Worm (Caenorhabditis elegans) whole organism, early embryonic: ENCODE data around the gene dylt-2.

Experiments used
- B0310.2 ChIP-seq: sonication (generic microtip); optimal IDR thresholded peaks from 2 replicates; lab custom pipeline; 2016; ENCODE audit warnings: mild to moderate bottlenecking, missing genetic modification characterization, missing compliant biosample characterization
- F13C5.2 ChIP-seq: sonication (generic microtip); optimal IDR thresholded peaks from 2 replicates; lab custom pipeline; 2017; ENCODE audit warnings: mild to moderate bottlenecking, missing genetic modification characterization, inconsistent platforms, missing compliant biosample characterization
- aly-1 ChIP-seq: sonication (generic microtip); optimal IDR thresholded peaks from 2 replicates; lab custom pipeline; 2016; ENCODE audit warnings: missing genetic modification characterization, missing compliant biosample characterization
- ama-1 ChIP-seq: fragments of 150-350 bp; optimal IDR thresholded peaks from 2 replicates; lab custom pipeline; 2014
- ceh-13 ChIP-seq: fragments of 200-800 bp; sonication (Bioruptor generic); optimal IDR thresholded peaks from 2 replicates; lab custom pipeline; 2018; ENCODE audit warnings: mild to moderate bottlenecking, missing genetic modification characterization, missing compliant biosample characterization
- ceh-36 ChIP-seq: sonication (generic microtip); optimal IDR thresholded peaks from 2 replicates; lab custom pipeline; 2016; ENCODE audit warnings: missing genetic modification characterization, inconsistent platforms, missing compliant biosample characterization
- ets-7 ChIP-seq: sonication (generic microtip); optimal IDR thresholded peaks from 2 replicates; lab custom pipeline; 2016; ENCODE audit warnings: missing genotype, missing genetic modification characterization, missing compliant biosample characterization
- flt-1 ChIP-seq: fragments of 200-800 bp; sonication (Bioruptor generic); IDR thresholded peaks from 2 replicates; pipeline ENCODE4 v1.3.6; 2022; ENCODE audit warnings: missing genetic modification characterization, missing compliant biosample characterization
- hmbx-1 ChIP-seq: sonication (generic microtip); optimal IDR thresholded peaks from 2 replicates; lab custom pipeline; 2016; ENCODE audit warnings: mild to moderate bottlenecking, missing genetic modification characterization, missing compliant biosample characterization
- hmg-4 ChIP-seq: fragments of 200-800 bp; sonication (Bioruptor generic); optimal IDR thresholded peaks from 2 replicates; lab custom pipeline; 2018; ENCODE audit warnings: mild to moderate bottlenecking, missing genetic modification characterization, missing compliant biosample characterization
- hnd-1 ChIP-seq: sonication (generic microtip); optimal IDR thresholded peaks from 2 replicates; lab custom pipeline; 2016; ENCODE audit warnings: missing genetic modification characterization, missing compliant biosample characterization
- pes-1 ChIP-seq: fragments of 200-800 bp; sonication (Bioruptor generic); IDR thresholded peaks from 2 replicates; pipeline ENCODE4 v1.3.6; 2022; ENCODE audit warnings: missing genetic modification reagents, missing genetic modification characterization, missing compliant biosample characterization
- scrt-1 ChIP-seq: fragments of 200-800 bp; sonication (Bioruptor generic); IDR thresholded peaks from 2 replicates; pipeline ENCODE4 v1.3.6; 2022; ENCODE audit warnings: missing genetic modification characterization, missing compliant biosample characterization
- sea-1 ChIP-seq: fragments of 200-800 bp; sonication (Bioruptor generic); conservative IDR thresholded peaks from 2 replicates; pipeline ENCODE4 v1.3.6; 2022; ENCODE audit warnings: missing genetic modification characterization, missing compliant biosample characterization
- tbx-11 ChIP-seq: fragments of 200-800 bp; sonication (Bioruptor generic); IDR thresholded peaks from 2 replicates; pipeline ENCODE4 v1.3.6; 2022; ENCODE audit warnings: missing genetic modification characterization, missing compliant biosample characterization
- tbx-37 ChIP-seq: fragments of 200-800 bp; sonication (Bioruptor generic); conservative IDR thresholded peaks from 2 replicates; pipeline ENCODE4 v1.3.6; 2022; ENCODE audit warnings: missing genetic modification reagents, missing genetic modification characterization, missing compliant biosample characterization
- tra-4 ChIP-seq: sonication (generic microtip); optimal IDR thresholded peaks from 2 replicates; lab custom pipeline; 2017; ENCODE audit warnings: missing genetic modification characterization, missing compliant biosample characterization

dylt-2 gene

DNA sequence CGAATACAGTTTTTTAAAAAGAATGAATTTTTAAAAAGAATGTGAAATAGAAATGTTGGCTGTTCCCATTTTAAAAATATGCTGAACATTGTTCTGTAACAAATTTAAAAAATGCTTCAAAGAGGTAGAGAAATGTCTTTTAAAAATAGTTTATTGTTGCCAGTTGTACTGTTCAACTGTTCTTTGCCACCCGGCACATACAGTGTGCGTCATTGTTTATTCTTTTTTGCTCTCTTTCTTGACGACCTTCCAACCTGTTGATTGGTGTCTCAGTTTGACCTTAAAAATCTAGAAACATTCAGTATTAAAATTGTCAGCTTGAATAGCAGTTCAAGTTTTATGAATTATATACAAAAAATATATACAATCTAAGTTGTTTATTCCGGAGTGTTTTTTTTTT lies 8.3 kb downstream of the dylt-2 start:
- TF ChIP-seq sea-1: no peak
- no peak for TF ChIP-seq tbx-37
- TF ChIP-seq hmbx-1 (tag; lab: Kevin White, UChicago): no peak
- no peak for TF ChIP-seq pes-1
- TF ChIP-seq F13C5.2 (tag; lab: Kevin White, UChicago): no peak
- TF ChIP-seq ceh-13: no peak
- no peak for TF ChIP-seq B0310.2 (tag; lab: Kevin White, UChicago)
- no peak for TF ChIP-seq hnd-1 (tag; lab: Kevin White, UChicago)
- TF ChIP-seq tra-4 (tag; lab: Kevin White, UChicago): no peak
- TF ChIP-seq tbx-11 (GFP tag; lab: Robert Waterston, UW): no peak
- TF ChIP-seq aly-1 (tag; lab: Kevin White, UChicago): no peak
- no peak for TF ChIP-seq flt-1 (GFP tag; lab: Robert Waterston, UW)
- no peak for TF ChIP-seq ama-1 (lab: Kevin White, UChicago)
- no peak for TF ChIP-seq hmg-4 (GFP tag; lab: Kevin White, UChicago)

DNA sequence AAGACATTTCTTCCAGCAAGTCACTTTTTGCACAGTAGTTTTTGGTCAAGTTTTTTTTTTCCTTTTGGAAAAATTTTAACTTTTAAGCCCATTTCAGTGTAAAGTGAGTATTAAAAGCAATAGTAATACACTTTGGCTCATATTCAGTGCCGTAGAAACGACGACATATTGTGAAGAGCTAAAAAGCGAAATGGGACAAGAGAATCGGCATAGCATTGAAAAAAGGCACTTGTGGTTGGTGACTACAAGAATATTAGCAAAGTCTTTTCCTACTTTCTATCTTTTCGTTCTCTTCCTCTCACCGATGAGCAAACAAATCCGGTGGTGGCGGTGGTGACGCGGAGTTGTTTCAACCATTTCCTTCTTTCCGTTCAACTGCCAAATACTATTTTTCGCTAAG lies 9.1 kb downstream of the dylt-2 start, which contains the start of gene acs-22:
TSS of gene acs-22 (plus strand) at position 301 of the 400 bp plus-strand sequence.
- no peak for TF ChIP-seq hmbx-1 (tag; lab: Kevin White, UChicago)
- no peak for TF ChIP-seq flt-1 (GFP tag; lab: Robert Waterston, UW)
- no peak for TF ChIP-seq scrt-1 (GFP tag; lab: Robert Waterston, UW)
- TF ChIP-seq tbx-11 (GFP tag; lab: Robert Waterston, UW): no peak
- no peak for TF ChIP-seq ceh-36 (tag; lab: Kevin White, UChicago)
- no peak for TF ChIP-seq B0310.2 (tag; lab: Kevin White, UChicago)
- TF ChIP-seq sea-1: no peak
- no peak for TF ChIP-seq ceh-13
- no peak for TF ChIP-seq hnd-1 (tag; lab: Kevin White, UChicago)
- TF ChIP-seq tra-4 (tag; lab: Kevin White, UChicago): no peak
- no peak for TF ChIP-seq ama-1 (lab: Kevin White, UChicago)
- TF ChIP-seq pes-1: no peak
- TF ChIP-seq hmg-4 (GFP tag; lab: Kevin White, UChicago): no peak
- TF ChIP-seq aly-1 (tag; lab: Kevin White, UChicago): no peak
- TF ChIP-seq ets-7: no peak
- TF ChIP-seq F13C5.2 (tag; lab: Kevin White, UChicago): no peak
- TF ChIP-seq tbx-37: no peak

DNA sequence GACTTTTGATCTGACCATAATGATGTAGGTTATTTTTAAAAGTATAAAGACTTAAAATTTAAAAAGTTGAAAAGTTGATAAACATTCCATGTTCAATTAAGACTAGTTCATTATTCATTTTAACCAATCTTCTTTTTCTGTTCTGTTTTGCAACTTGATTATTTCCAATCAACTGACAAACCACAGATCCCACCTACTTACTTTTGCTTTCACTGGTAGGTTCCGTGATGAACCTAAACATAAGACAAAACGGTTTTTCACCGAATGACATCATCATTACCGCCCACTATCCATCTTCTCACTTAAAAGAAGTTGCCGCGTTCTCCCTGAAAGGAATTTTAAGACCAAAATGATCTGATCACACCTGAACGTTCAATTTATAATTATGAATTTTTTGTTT lies 10.3 kb downstream of the dylt-2 start:
- TF ChIP-seq hnd-1 (tag; lab: Kevin White, UChicago) (no peak), aly-1 (tag; lab: Kevin White, UChicago) (no peak)

DNA sequence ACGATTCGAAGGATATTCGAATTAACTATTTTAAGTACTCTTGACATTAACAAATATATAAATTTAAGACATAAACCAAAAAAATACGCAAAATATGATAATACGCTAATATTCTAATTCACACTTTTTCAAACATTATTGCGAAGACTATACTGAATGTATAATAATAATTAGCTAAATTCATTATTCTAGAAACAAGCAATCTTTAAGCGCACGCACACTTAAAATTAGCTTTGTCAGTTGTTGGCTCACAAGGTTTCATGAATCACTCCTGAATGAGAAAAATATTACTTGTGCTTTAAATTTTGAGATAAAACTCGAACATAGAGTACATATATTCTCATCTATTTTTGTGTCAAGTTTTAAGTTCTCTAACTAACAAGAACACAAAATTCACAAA lies 13.1 kb downstream of the dylt-2 start:
- TF ChIP-seq sea-1: no peak
- no peak for TF ChIP-seq ceh-36 (tag; lab: Kevin White, UChicago)
- TF ChIP-seq ceh-13: no peak
- no peak for TF ChIP-seq tbx-11 (GFP tag; lab: Robert Waterston, UW)
- no peak for TF ChIP-seq hnd-1 (tag; lab: Kevin White, UChicago)
- no peak for TF ChIP-seq tbx-37
- TF ChIP-seq hmbx-1 (tag; lab: Kevin White, UChicago): no peak
- no peak for TF ChIP-seq ets-7
- TF ChIP-seq scrt-1 (GFP tag; lab: Robert Waterston, UW): no peak
- TF ChIP-seq flt-1 (GFP tag; lab: Robert Waterston, UW): no peak
- no peak for TF ChIP-seq aly-1 (tag; lab: Kevin White, UChicago)
- TF ChIP-seq ama-1 (lab: Kevin White, UChicago): no peak
- no peak for TF ChIP-seq B0310.2 (tag; lab: Kevin White, UChicago)
- TF ChIP-seq tra-4 (tag; lab: Kevin White, UChicago): no peak
- TF ChIP-seq pes-1: no peak
- TF ChIP-seq hmg-4 (GFP tag; lab: Kevin White, UChicago): no peak

DNA sequence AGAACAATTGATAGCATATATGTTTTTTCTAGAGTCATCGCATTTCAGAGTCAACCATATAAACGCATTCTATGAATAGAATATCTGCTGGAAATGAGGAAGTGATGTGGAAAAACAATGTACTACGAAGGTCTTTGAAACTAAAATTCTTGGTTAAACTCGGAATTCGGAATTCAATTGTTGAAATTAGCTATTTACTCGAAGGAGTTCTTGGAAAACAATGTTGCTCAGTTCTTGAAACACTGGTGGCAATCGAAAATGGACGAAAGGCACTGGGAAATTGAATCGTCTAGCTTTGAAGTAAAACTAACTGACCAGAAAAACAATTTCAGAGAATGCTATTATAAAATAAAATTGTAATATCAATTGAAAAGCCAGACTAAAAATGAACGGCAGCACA lies 13.6 kb downstream of the dylt-2 start:
- TF ChIP-seq tbx-11 (GFP tag; lab: Robert Waterston, UW) (no peak), B0310.2 (tag; lab: Kevin White, UChicago) (no peak), ceh-36 (tag; lab: Kevin White, UChicago) (no peak)

DNA sequence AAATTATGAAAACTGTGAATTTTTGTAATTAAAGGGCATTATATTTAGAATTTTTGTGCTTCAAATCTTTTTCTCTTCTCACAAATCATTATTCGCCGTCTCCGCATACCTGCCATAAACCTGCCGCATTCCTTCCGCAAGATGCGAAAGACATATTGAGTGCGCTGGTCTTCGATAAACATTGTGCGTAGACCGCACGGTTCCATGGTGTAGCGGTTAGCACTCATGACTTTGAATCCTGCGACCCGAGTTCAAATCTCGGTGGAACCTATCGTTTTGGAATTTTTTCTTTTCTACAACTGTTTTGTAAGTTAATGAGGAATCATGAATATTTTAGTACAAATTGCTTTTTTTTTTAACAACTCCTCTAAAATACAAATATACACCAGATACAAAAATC lies 14.5 kb downstream of the dylt-2 start:
- no peak for TF ChIP-seq ets-7
- TF ChIP-seq sea-1: no peak
- no peak for TF ChIP-seq hmg-4 (GFP tag; lab: Kevin White, UChicago)
- no peak for TF ChIP-seq ceh-36 (tag; lab: Kevin White, UChicago)
- peak; percentile 35 for TF ChIP-seq B0310.2 (tag; lab: Kevin White, UChicago)
- TF ChIP-seq flt-1 (GFP tag; lab: Robert Waterston, UW): peak; percentile 58
- TF ChIP-seq hnd-1 (tag; lab: Kevin White, UChicago): peak; percentile 4
- peak; percentile 51; the same call in 1 of the 2 replicates for TF ChIP-seq tbx-11 (GFP tag; lab: Robert Waterston, UW)
- TF ChIP-seq pes-1: peak; percentile 79
- no peak for TF ChIP-seq tra-4 (tag; lab: Kevin White, UChicago)
- no peak for TF ChIP-seq aly-1 (tag; lab: Kevin White, UChicago)
- peak; percentile 30 for TF ChIP-seq F13C5.2 (tag; lab: Kevin White, UChicago)
- no peak for TF ChIP-seq ama-1 (lab: Kevin White, UChicago)
- TF ChIP-seq ceh-13: no peak
- TF ChIP-seq scrt-1 (GFP tag; lab: Robert Waterston, UW): no peak; the same call in 1 of the 2 replicates
- peak; percentile 65 for TF ChIP-seq tbx-37
- TF ChIP-seq hmbx-1 (tag; lab: Kevin White, UChicago): peak; percentile 18

DNA sequence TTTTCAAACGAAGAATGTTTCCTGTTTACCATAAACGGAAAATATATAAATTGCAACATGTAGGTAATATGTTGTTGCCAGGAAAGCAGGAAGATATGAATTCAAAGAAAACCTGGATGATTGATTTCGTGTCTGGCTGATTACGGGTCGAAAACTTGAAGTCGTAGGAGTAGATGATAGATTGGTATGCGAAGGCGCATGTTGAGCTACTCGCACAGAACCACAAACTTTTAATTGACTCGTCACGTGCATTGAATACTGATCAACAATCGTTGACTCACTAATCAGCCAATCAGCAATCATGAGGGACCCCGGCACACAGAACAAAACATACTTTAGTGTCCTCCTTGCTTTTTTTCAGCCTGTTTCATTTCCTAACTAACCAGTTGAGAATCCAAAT lies 18.7 kb downstream of the dylt-2 start:
- TF ChIP-seq tbx-11 (GFP tag; lab: Robert Waterston, UW): no peak
- TF ChIP-seq hmg-4 (GFP tag; lab: Kevin White, UChicago): no peak
- no peak for TF ChIP-seq ceh-36 (tag; lab: Kevin White, UChicago)
- no peak for TF ChIP-seq sea-1
- no peak for TF ChIP-seq tra-4 (tag; lab: Kevin White, UChicago)
- TF ChIP-seq tbx-37: no peak
- no peak for TF ChIP-seq hmbx-1 (tag; lab: Kevin White, UChicago)

DNA sequence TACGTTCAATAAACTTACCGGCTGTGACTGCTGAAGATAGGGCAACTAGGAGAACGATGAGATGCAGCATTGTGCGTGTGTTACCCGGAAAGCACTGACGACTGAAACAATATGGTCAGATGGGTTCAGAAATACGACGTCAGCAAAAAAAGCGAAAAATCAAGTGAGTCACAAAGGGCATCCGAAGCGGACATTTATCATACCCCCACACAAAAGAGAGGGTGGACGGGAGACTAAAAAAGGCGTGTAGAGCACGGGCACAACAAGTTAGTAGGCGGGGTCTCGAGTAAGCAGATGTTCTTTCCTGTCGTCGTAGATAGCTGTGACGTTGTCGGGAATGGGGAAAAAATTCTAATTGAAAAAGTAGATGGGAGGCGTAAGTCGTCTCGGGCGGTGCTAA lies 20.6 kb downstream of the dylt-2 start, which contains the start of gene nlp-14:
TSS of gene nlp-14 (minus strand) at position 101 of the 400 bp plus-strand sequence.
- TF ChIP-seq tbx-37 (no peak), B0310.2 (tag; lab: Kevin White, UChicago) (no peak), ceh-36 (tag; lab: Kevin White, UChicago) (no peak), flt-1 (GFP tag; lab: Robert Waterston, UW) (no peak), ets-7 (no peak), sea-1 (no peak), aly-1 (tag; lab: Kevin White, UChicago) (no peak), tra-4 (tag; lab: Kevin White, UChicago) (no peak), pes-1 (no peak)
